Fruit fly (Drosophila melanogaster): Measurements from ENCODE around the gene bocks.

The bocks gene

dm6 chr3R:9590952-9591532 is at the start of gene bocks, which contains the start of gene CG8312 (continued):
- no peak for TF ChIP-seq pan (optimal IDR thresholded peaks at IDR 0.05)
- no peak for TF ChIP-seq pan (GFP tag; optimal IDR thresholded peaks at IDR 0.05 in 1 of 2, IDR thresholded peaks at IDR 0.05 in 1 of 2)
- no peak for TF ChIP-seq mld (GFP tag; IDR thresholded peaks at IDR 0.05; ENCODE audit: partially characterized antibody)
- TF ChIP-seq Opbp (GFP tag; IDR thresholded peaks at IDR 0.05; ENCODE audit: partially characterized antibody) = no peak
- no peak for TF ChIP-seq al (GFP tag; IDR thresholded peaks at IDR 0.05)
- peak; percentile 79 for TF ChIP-seq nmo (GFP tag; optimal IDR thresholded peaks at IDR 0.05)
- TF ChIP-seq sens-2 (GFP tag; IDR thresholded peaks at IDR 0.05) = no peak
- TF ChIP-seq CG6272 (GFP tag; IDR thresholded peaks at IDR 0.05) = no peak
- peak; percentile 96 for TF ChIP-seq BEAF-32 (GFP tag; optimal IDR thresholded peaks at IDR 0.05)
- TF ChIP-seq sob (GFP tag; IDR thresholded peaks at IDR 0.05) = no peak
- TF ChIP-seq Max (GFP tag; optimal IDR thresholded peaks at IDR 0.05) = peak; percentile 76
- peak; percentile 55 for TF ChIP-seq Hsf (GFP tag; optimal IDR thresholded peaks at IDR 0.05)
- peak; percentile 45 for TF ChIP-seq CG4617 (GFP tag; optimal IDR thresholded peaks at IDR 0.05; ENCODE audit: borderline replicate concordance)
- peak; percentile 60 for TF ChIP-seq CrebB (tag; optimal IDR thresholded peaks at IDR 0.05)
- TF ChIP-seq trh (GFP tag; optimal IDR thresholded peaks at IDR 0.05) = no peak
- TF ChIP-seq CG3281 (GFP tag; optimal IDR thresholded peaks at IDR 0.05) = peak; percentile 19
- TF ChIP-seq CG8478 (optimal IDR thresholded peaks at IDR 0.05) = no peak
- TF ChIP-seq CG18476 (GFP tag; optimal IDR thresholded peaks at IDR 0.05) = no peak
- TF ChIP-seq twi (tag; optimal IDR thresholded peaks at IDR 0.05) = peak; percentile 48
- no peak for TF ChIP-seq CG32772 (GFP tag; IDR thresholded peaks at IDR 0.05)
- TF ChIP-seq unpg (GFP tag; optimal IDR thresholded peaks at IDR 0.05) = no peak
- peak; percentile 95 for TF ChIP-seq gfzf (GFP tag; optimal IDR thresholded peaks at IDR 0.05)
- peak; percentile 29 for TF ChIP-seq CG18619 (GFP tag; optimal IDR thresholded peaks at IDR 0.05)
- TF ChIP-seq Fer2 (tag; optimal IDR thresholded peaks at IDR 0.05) = no peak
- TF ChIP-seq sr (GFP tag; IDR thresholded peaks at IDR 0.05) = no peak
- TF ChIP-seq TFAM (GFP tag; optimal IDR thresholded peaks at IDR 0.05) = no peak
- TF ChIP-seq NC2α (GFP tag; optimal IDR thresholded peaks at IDR 0.05) = no peak
- peak; percentile 45 for TF ChIP-seq CG30020 (tag; optimal IDR thresholded peaks at IDR 0.05)
- TF ChIP-seq ab (GFP tag; optimal IDR thresholded peaks at IDR 0.05) = no peak
- peak; percentile 17 for TF ChIP-seq CG1647 (GFP tag; optimal IDR thresholded peaks at IDR 0.05)
- peak; percentile 92 for TF ChIP-seq CG2116 (GFP tag; optimal IDR thresholded peaks at IDR 0.05)
- TF ChIP-seq gem (tag; optimal IDR thresholded peaks at IDR 0.05) = peak; percentile 24
- TF ChIP-seq CG5245 (GFP tag; optimal IDR thresholded peaks at IDR 0.05) = no peak
- TF ChIP-seq CG12104 (GFP tag; optimal IDR thresholded peaks at IDR 0.05) = no peak
- TF ChIP-seq GATAe (GFP tag; conservative IDR thresholded peaks at IDR 0.05) = no peak
- no peak for TF ChIP-seq H15 (GFP tag; IDR thresholded peaks at IDR 0.05)
- TF ChIP-seq CG4404 (GFP tag; IDR thresholded peaks at IDR 0.05) = no peak
- peak; percentile 94 for TF ChIP-seq scrt (GFP tag; optimal IDR thresholded peaks at IDR 0.05)
- no peak for TF ChIP-seq sim (GFP tag; IDR thresholded peaks at IDR 0.05)
- TF ChIP-seq en (GFP tag; optimal IDR thresholded peaks at IDR 0.05) = no peak
- TF ChIP-seq luna (GFP tag; optimal IDR thresholded peaks at IDR 0.05) = no peak
- peak; percentile 94 for TF ChIP-seq Med (GFP tag)
- TF ChIP-seq Rfx (GFP tag; IDR thresholded peaks at IDR 0.05) = no peak
- TF ChIP-seq ftz-f1 (GFP tag; optimal IDR thresholded peaks at IDR 0.05) = peak; percentile 35
- peak; percentile 88 for TF ChIP-seq CG3995 (GFP tag; optimal IDR thresholded peaks at IDR 0.05)
- TF ChIP-seq Gug (GFP tag; IDR thresholded peaks at IDR 0.05) = no peak
- no peak for TF ChIP-seq CG2875 (GFP tag; optimal IDR thresholded peaks at IDR 0.05)
- TF ChIP-seq lmd (GFP tag; IDR thresholded peaks at IDR 0.05) = no peak
- TF ChIP-seq CG1529 (GFP tag; optimal IDR thresholded peaks at IDR 0.05) = no peak
- TF ChIP-seq hkb (optimal IDR thresholded peaks at IDR 0.05) = peak; percentile 53
- TF ChIP-seq hkb (GFP tag; IDR thresholded peaks at IDR 0.05) = no peak
- no peak for TF ChIP-seq ttk (GFP tag; IDR thresholded peaks at IDR 0.05)
- peak; percentile 16 for TF ChIP-seq shn (GFP tag; optimal IDR thresholded peaks at IDR 0.05)

Measured in whole organism, embryonic.